Worm (Caenorhabditis elegans): ENCODE data around the gene str-73.

Gene str-73

DNA sequence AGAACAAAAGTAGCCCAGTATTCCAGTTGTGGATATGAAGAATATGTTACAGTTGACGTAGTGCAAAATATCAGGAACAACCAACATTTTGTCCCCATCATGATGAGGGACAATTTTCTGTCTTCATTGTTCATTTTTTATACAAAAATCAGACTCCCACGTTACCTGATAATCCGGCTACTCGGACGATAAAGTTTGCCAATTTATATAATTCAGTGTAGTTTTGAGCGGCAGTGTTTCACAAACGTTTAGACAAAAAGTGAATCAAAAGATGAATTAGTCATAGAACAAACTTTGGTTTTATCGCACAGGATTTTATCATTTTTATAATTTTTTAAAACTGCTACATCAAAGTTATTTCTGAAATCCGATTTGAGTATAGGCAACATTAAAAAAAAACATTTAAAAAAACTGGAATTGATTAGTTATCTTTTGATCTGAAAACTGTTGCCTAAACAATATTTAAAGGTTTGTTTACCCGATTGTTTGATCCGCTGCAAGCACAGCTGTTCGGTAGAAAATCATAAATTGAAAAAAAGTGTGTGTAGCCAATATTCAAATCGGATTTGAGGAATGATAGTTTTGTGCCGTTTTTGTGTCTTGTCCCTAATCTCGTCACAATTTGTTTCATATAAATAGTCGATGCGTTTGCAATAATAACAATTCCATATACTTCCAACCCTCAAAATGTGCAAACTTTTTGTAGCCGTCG, 51.0 kb downstream of the str-73 start, which contains the start of the genes F57E7.4 and spig-6:
TSS of gene F57E7.4 (minus strand) at position 101 of the 712 bp plus-strand sequence.
TSS of gene spig-6 (plus strand) at position 662 of the 712 bp plus-strand sequence.
- no peak for TF ChIP-seq ets-7 (tag; optimal IDR thresholded peaks at IDR 0.05)

All from whole organism, early embryonic.